Fruit fly (Drosophila melanogaster) whole organism, embryonic: Measurements from ENCODE around the gene Cpr78E.

Experiments used
- BEAF-32 ChIP-seq: fragments of 200-800 bp; sonication (Bioruptor generic); optimal IDR thresholded peaks from 3 replicates; lab custom pipeline; 2017; ENCODE audit warnings: missing biosample characterization, missing genetic modification characterization, mild to moderate bottlenecking, moderate library complexity, missing genetic modification reagents
- CG10267 ChIP-seq: fragments of 200-800 bp; sonication (Bioruptor generic); optimal IDR thresholded peaks from 2 replicates; lab custom pipeline; 2018; ENCODE audit warnings: missing biosample characterization, mild to moderate bottlenecking, missing genetic modification characterization, moderate library complexity
- CG14667 ChIP-seq: fragments of 200-800 bp; sonication (Bioruptor generic); IDR thresholded peaks from 2 replicates; pipeline ENCODE4 v1.3.6; 2022; ENCODE audit warnings: missing biosample characterization, missing genetic modification characterization
- CG14710 ChIP-seq: fragments of 200-800 bp; sonication (Bioruptor generic); optimal IDR thresholded peaks from 3 replicates; lab custom pipeline; 2019; ENCODE audit warnings: missing biosample characterization, mild to moderate bottlenecking, missing genetic modification characterization, moderate library complexity
- CG2116 ChIP-seq: fragments of 200-800 bp; sonication (Bioruptor generic); optimal IDR thresholded peaks from 3 replicates; lab custom pipeline; 2018; ENCODE audit warnings: missing biosample characterization, mild to moderate bottlenecking, missing genetic modification characterization
- CG4617 ChIP-seq: fragments of 200-800 bp; sonication (Bioruptor generic); optimal IDR thresholded peaks from 3 replicates; lab custom pipeline; 2016; ENCODE audit warnings: missing biosample characterization, missing genetic modification characterization, borderline replicate concordance
- Myb ChIP-seq: fragments of 200-800 bp; sonication (Bioruptor generic); optimal IDR thresholded peaks from 2 replicates; lab custom pipeline; 2016; ENCODE audit warnings: missing biosample characterization, missing genetic modification characterization
- Sry-δ ChIP-seq: fragments of 200-800 bp; sonication (Bioruptor generic); optimal IDR thresholded peaks from 2 replicates; lab custom pipeline; 2016; ENCODE audit warnings: missing biosample characterization, missing genetic modification characterization
- YL-1 ChIP-seq: fragments of 200-800 bp; sonication (Bioruptor generic); optimal IDR thresholded peaks from 3 replicates; lab custom pipeline; 2017; ENCODE audit warnings: missing biosample characterization, mild to moderate bottlenecking, missing genetic modification characterization
- lola ChIP-seq, 3 experiments: fragments of >200 bp in 2 of 3; fragments of 200-800 bp in 1 of 3; sonication (Bioruptor generic) in 1 of 3; optimal IDR thresholded peaks; 2 replicates each; lab custom pipeline; 2017 to 2019; ENCODE audit warnings: missing biosample characterization in 3 of 3, missing genetic modification characterization in 3 of 3, mild to moderate bottlenecking in 1 of 3, moderate library complexity in 1 of 3
- schlank ChIP-seq: fragments of 200-800 bp; sonication (Bioruptor generic); optimal IDR thresholded peaks from 2 replicates; lab custom pipeline; 2018; ENCODE audit warnings: missing biosample characterization, mild to moderate bottlenecking, missing genetic modification characterization
- sd ChIP-seq: fragments of 200-800 bp; sonication (Bioruptor generic); optimal IDR thresholded peaks from 3 replicates; lab custom pipeline; 2018; ENCODE audit warnings: missing biosample characterization, mild to moderate bottlenecking, missing genetic modification characterization, moderate library complexity

Gene Cpr78E

DNA sequence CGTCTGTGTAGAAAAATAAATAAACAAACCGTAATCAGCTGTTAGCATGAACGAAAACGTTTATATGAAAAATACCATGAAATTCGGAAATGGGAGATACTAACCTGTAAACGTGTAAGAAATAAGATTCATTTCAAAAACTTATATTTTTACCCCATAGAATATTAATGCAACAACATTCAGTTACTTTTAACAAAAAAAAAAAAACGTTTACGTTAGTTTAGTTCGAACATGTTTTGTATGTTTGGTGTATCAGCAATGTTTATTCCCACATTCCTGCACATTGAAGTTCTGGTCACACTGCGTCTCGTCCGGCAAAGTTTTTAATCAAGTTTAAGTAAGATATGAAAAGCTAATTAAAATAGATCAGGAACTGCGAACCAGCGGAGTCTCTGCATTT is 49.4 kb downstream of the Cpr78E start, which contains the start of the genes S1P and CG11307 (continued):
- TF ChIP-seq schlank (tag; lab: Kevin White, UChicago) (no peak), Sry-δ (peak; percentile 15), CG2116 (GFP tag; lab: Kevin White, UChicago) (peak; percentile 44), Myb (GFP tag; lab: Kevin White, UChicago) (peak; percentile 6), CG14667 (GFP tag; lab: Robert Waterston, UW) (no peak), sd (tag; lab: Kevin White, UChicago) (peak; percentile 98), YL-1 (GFP tag; lab: Kevin White, UChicago) (peak; percentile 20), BEAF-32 (GFP tag; lab: Kevin White, UChicago) (peak; percentile 34), CG4617 (GFP tag; lab: Kevin White, UChicago) (peak; percentile 45), lola (GFP tag; optimal IDR thresholded peaks at IDR 0.05; lab: Kevin White, UChicago) (peak in 1 of 3 experiments; percentile 11), CG14710 (tag; lab: Kevin White, UChicago) (peak; percentile 46), CG10267 (tag; lab: Kevin White, UChicago) (peak; percentile 36)
